Fruit fly (Drosophila melanogaster) whole organism, wandering third instar larva: ENCODE measurements around the gene CG31821.

Experiments
- CG9705 ChIP-seq: fragments of 200-800 bp; sonication (Bioruptor generic); optimal IDR thresholded peaks from 2 replicates; lab custom pipeline; 2018; ENCODE audit warnings: missing biosample characterization, mild to moderate bottlenecking, missing genetic modification characterization
- GATAd ChIP-seq: sonication (Bioruptor generic); optimal IDR thresholded peaks from 2 replicates; lab custom pipeline; 2016; ENCODE audit warnings: missing biosample characterization, missing genetic modification characterization
- HLH106 ChIP-seq: fragments of 200-800 bp; optimal IDR thresholded peaks from 3 replicates; lab custom pipeline; 2019; ENCODE audit warnings: missing biosample characterization, mild to moderate bottlenecking, missing genetic modification characterization, moderate library complexity
- Hnf4 ChIP-seq: fragments of 200-800 bp; sonication (Bioruptor generic); optimal IDR thresholded peaks from 2 replicates; lab custom pipeline; 2016; ENCODE audit warnings: missing biosample characterization, mild to moderate bottlenecking, missing genetic modification characterization
- Mio ChIP-seq: sonication (Bioruptor generic); optimal IDR thresholded peaks from 2 replicates; lab custom pipeline; 2016; ENCODE audit warnings: missing biosample characterization, missing genetic modification characterization
- Myc ChIP-seq: fragments of >200 bp; optimal IDR thresholded peaks from 2 replicates; lab custom pipeline; 2017
- OdsH ChIP-seq: fragments of 200-800 bp; sonication (Bioruptor generic); optimal IDR thresholded peaks from 2 replicates; lab custom pipeline; 2016; ENCODE audit warnings: missing biosample characterization, mild to moderate bottlenecking, missing genetic modification characterization
- Rel ChIP-seq, 2 experiments: fragments of 200-800 bp; sonication (Bioruptor generic) in 1 of 2; optimal IDR thresholded peaks; 2 replicates in 1 of 2; 3 replicates in 1 of 2; lab custom pipeline; 2016 to 2019; ENCODE audit warnings: mild to moderate bottlenecking in 2 of 2, missing biosample characterization in 2 of 2, missing genetic modification characterization in 2 of 2, moderate library complexity in 1 of 2
- Sp1 ChIP-seq: fragments of 200-800 bp; sonication (Bioruptor generic); optimal IDR thresholded peaks from 3 replicates; lab custom pipeline; 2019; ENCODE audit warnings: missing biosample characterization, mild to moderate bottlenecking, missing genetic modification characterization, moderate library complexity
- Vsx2 ChIP-seq: fragments of 200-300, 225-300 bp; sonication (Bioruptor generic); optimal IDR thresholded peaks from 2 replicates; lab custom pipeline; 2018; ENCODE audit warnings: missing biosample characterization, missing genetic modification characterization; ENCODE audit not compliant: partially characterized antibody
- br ChIP-seq: fragments of 200-800 bp; sonication (Bioruptor generic); optimal IDR thresholded peaks from 2 replicates; lab custom pipeline; 2016; ENCODE audit warnings: missing biosample characterization, missing genetic modification characterization
- brk ChIP-seq: fragments of 200-800 bp; sonication (Bioruptor generic); optimal IDR thresholded peaks from 2 replicates; lab custom pipeline; 2016; ENCODE audit warnings: missing biosample characterization, mild to moderate bottlenecking, missing genetic modification characterization
- dmrt93B ChIP-seq: fragments of 200-800 bp; sonication (Bioruptor generic); optimal IDR thresholded peaks from 2 replicates; lab custom pipeline; 2018; ENCODE audit warnings: missing biosample characterization, mild to moderate bottlenecking, missing genetic modification characterization
- fru ChIP-seq: fragments of 200-800 bp; sonication (Bioruptor generic); optimal IDR thresholded peaks from 3 replicates; lab custom pipeline; 2016; ENCODE audit warnings: missing biosample characterization, mild to moderate bottlenecking, missing genetic modification characterization
- lola ChIP-seq: fragments of >200 bp; optimal IDR thresholded peaks from 2 replicates; lab custom pipeline; 2017; ENCODE audit warnings: missing biosample characterization, missing genetic modification characterization
- rgr ChIP-seq: fragments of 200-800 bp; sonication (Bioruptor generic); optimal IDR thresholded peaks from 3 replicates; lab custom pipeline; 2016; ENCODE audit warnings: missing biosample characterization, mild to moderate bottlenecking, missing genetic modification characterization
- sage ChIP-seq: fragments of 200-800 bp; sonication (Bioruptor generic); optimal IDR thresholded peaks from 2 replicates; lab custom pipeline; 2016; ENCODE audit warnings: missing biosample characterization, mild to moderate bottlenecking, missing genetic modification characterization
- sv ChIP-seq: fragments of 200-800 bp; sonication (Bioruptor generic); optimal IDR thresholded peaks from 3 replicates; lab custom pipeline; 2016; ENCODE audit warnings: missing biosample characterization, missing genetic modification characterization
- usp ChIP-seq: fragments of >200 bp; optimal IDR thresholded peaks from 2 replicates; lab custom pipeline; 2017; ENCODE audit warnings: missing biosample characterization, missing genetic modification characterization
- woc ChIP-seq: sonication (Bioruptor generic); optimal IDR thresholded peaks from 2 replicates; lab custom pipeline; 2016; ENCODE audit warnings: missing biosample characterization, mild to moderate bottlenecking, missing genetic modification characterization

Gene CG31821

DNA sequence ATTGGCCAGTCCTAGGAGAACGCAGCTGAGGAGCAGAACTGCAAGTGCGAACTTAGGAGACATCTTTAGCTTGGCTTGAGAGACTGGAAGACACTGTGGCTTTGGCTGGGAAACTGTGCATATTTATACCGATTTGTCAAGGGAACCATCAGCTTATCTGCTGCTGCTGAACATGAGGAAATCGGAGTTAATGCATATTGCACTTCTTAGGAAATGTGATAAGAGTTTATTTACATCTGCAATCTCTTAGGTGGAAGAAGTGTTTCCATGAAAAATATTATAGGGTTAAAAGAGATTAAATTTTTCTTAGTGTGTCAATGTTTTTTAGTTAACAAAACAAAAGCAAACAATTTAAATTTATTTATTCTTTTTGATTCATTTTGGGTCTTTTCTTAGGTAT lies 36.8 kb downstream of the CG31821 start, which contains the start of gene CG42792:
CG42792 (minus strand) TSS at position 101 of the 400 bp plus-strand sequence.
- TF ChIP-seq fru = no peak
- TF ChIP-seq sv = no peak
- no peak for TF ChIP-seq woc
- TF ChIP-seq Rel (GFP tag; optimal IDR thresholded peaks at IDR 0.05; lab: Kevin White, UChicago) = no peak
- TF ChIP-seq Rel (tag; optimal IDR thresholded peaks at IDR 0.05; lab: Kevin White, UChicago) = no peak
- TF ChIP-seq Mio (GFP tag; lab: Kevin White, UChicago) = no peak
- no peak for TF ChIP-seq dmrt93B
- no peak for TF ChIP-seq lola
- no peak for TF ChIP-seq CG9705
- TF ChIP-seq Vsx2 (GFP tag; lab: Kevin White, UChicago) = no peak
- no peak for TF ChIP-seq HLH106 (tag; lab: Kevin White, UChicago)
- TF ChIP-seq, all 38 proteins: peak for 0

DNA sequence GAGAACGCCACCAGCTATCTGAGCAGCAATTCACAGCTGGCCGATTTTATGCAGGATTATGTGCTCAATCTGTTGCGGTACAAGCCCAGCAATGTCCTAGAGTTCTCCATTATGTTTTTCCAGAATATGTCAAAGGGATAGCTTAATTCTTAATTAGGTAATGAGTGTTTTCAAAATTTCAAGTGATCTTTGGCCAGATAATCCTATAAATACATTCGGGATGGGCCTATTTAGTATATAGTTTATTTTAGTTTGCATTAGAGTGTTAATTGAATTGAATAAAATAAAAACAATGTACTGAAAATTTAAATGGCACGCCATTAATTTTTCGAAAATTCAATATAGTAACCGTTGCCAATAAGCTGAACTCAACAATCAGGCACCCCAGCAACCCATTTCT lies 48.4 kb downstream of the CG31821 start, which contains the start of gene Tektin-A:
Tektin-A (plus strand) TSS at position 301 of the 400 bp plus-strand sequence.
- TF ChIP-seq OdsH (GFP tag; lab: Kevin White, UChicago) = no peak
- no peak for TF ChIP-seq rgr (GFP tag; lab: Kevin White, UChicago)
- TF ChIP-seq br (GFP tag; lab: Kevin White, UChicago) = no peak

DNA sequence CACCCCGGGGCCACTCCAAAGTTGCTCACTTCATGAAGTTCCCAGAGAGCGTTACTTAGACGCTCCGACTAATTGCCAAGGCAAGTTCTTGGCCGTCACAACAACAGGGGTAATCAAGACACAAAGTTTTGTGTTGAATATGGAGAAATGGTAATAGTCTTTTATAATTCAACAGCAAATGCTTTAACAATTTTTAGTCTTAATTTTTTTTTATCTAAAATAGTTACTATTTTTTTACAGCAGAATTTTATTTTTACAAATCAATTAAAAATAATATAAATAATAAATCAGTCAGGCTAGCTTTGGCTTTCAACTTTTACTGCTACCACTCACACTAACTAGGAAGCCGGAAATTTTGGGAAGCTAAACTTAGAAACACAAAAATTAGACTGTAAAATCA lies 49.9 kb downstream of the CG31821 start, which contains the start of gene CG13243:
CG13243 (plus strand) TSS at position 301 of the 400 bp plus-strand sequence.
- no peak for TF ChIP-seq Myc
- TF ChIP-seq OdsH (GFP tag; lab: Kevin White, UChicago) = no peak
- TF ChIP-seq GATAd (GFP tag; lab: Kevin White, UChicago) = no peak
- no peak for TF ChIP-seq sage (GFP tag; lab: Kevin White, UChicago)
- TF ChIP-seq Hnf4 (GFP tag; lab: Kevin White, UChicago) = no peak
- TF ChIP-seq sv = no peak
- no peak for TF ChIP-seq Sp1
- TF ChIP-seq brk (GFP tag; lab: Kevin White, UChicago) = no peak
- no peak for TF ChIP-seq Vsx2 (GFP tag; lab: Kevin White, UChicago)
- no peak for TF ChIP-seq usp (GFP tag; lab: Kevin White, UChicago)
